In genomic region chr3R:15145491-15145890, dm6 we compare ENCODE assay signal across 3 fruit fly cellular contexts.
A peak's percentile ranks its signal among the peaks of the same experiment; 100 is the strongest.
TF ChIP-seq lines count a peak whose summit lies in the region.

No protein-coding gene starts in this region.

TF ChIP-seq in whole organism, adult, 20 proteins besides CTCF, POLR2A, EP300 and RAD21 (continued from another document):
- peak; percentile 82 for TF ChIP-seq CG7101 (tag; optimal IDR thresholded peaks at IDR 0.05; lab: Kevin White, UChicago)
- TF ChIP-seq CG14711 (tag; optimal IDR thresholded peaks at IDR 0.05; lab: Kevin White, UChicago), result peak; percentile 63

TF ChIP-seq in whole organism, embryonic, 481 proteins besides CTCF, POLR2A, EP300 and RAD21 (continued from another document and continues in another):
- TF ChIP-seq CG3726 (GFP tag; IDR thresholded peaks at IDR 0.05; lab: Robert Waterston, UW), result no peak
- TF ChIP-seq Xbp1 (GFP tag; optimal IDR thresholded peaks at IDR 0.05; lab: Kevin White, UChicago), result peak; percentile 43
- no peak for TF ChIP-seq prd (optimal IDR thresholded peaks at IDR 0.05; lab: Kevin White, UChicago)
- peak; percentile 62; the same call in 1 of the 3 replicates for TF ChIP-seq prd (GFP tag; IDR thresholded peaks at IDR 0.05; lab: Robert Waterston, UW)
- no peak for TF ChIP-seq zfh2 (GFP tag; optimal IDR thresholded peaks at IDR 0.05; lab: Kevin White, UChicago)
- no peak for TF ChIP-seq Hr39 (optimal IDR thresholded peaks at IDR 0.05; lab: Kevin White, UChicago)
- TF ChIP-seq CG6689 (GFP tag; IDR thresholded peaks at IDR 0.05; lab: Robert Waterston, UW), result peak; percentile 60
- peak; percentile 38 for TF ChIP-seq CG10267 (tag; optimal IDR thresholded peaks at IDR 0.05; lab: Kevin White, UChicago)
- TF ChIP-seq Dip3 (GFP tag; optimal IDR thresholded peaks at IDR 0.05; lab: Kevin White, UChicago), result no peak
- TF ChIP-seq org-1 (GFP tag; optimal IDR thresholded peaks at IDR 0.05; lab: Kevin White, UChicago), result peak; percentile 40
- TF ChIP-seq CG2120 (GFP tag; optimal IDR thresholded peaks at IDR 0.05; lab: Kevin White, UChicago), result peak; percentile 28
- TF ChIP-seq CG17385 (GFP tag; optimal IDR thresholded peaks at IDR 0.05; lab: Kevin White, UChicago), result peak; percentile 47
- TF ChIP-seq CG9609 (GFP tag; optimal IDR thresholded peaks at IDR 0.05; lab: Kevin White, UChicago), result no peak
- no peak for TF ChIP-seq Dref (GFP tag; IDR thresholded peaks at IDR 0.05; lab: Robert Waterston, UW)
- TF ChIP-seq CG8924 (tag; optimal IDR thresholded peaks at IDR 0.05; lab: Kevin White, UChicago), result peak; percentile 3
- no peak for TF ChIP-seq CG4404 (GFP tag; IDR thresholded peaks at IDR 0.05; lab: Robert Waterston, UW)
- no peak for TF ChIP-seq corto (GFP tag; optimal IDR thresholded peaks at IDR 0.05; lab: Kevin White, UChicago)
- no peak for TF ChIP-seq pnt (GFP tag; optimal IDR thresholded peaks at IDR 0.05; lab: Kevin White, UChicago)
- TF ChIP-seq Opbp (GFP tag; IDR thresholded peaks at IDR 0.05; lab: Robert Waterston, UW; ENCODE audit: partially characterized antibody), result no peak
- peak; percentile 40; the same call in 1 of the 3 replicates for TF ChIP-seq croc (GFP tag; conservative IDR thresholded peaks at IDR 0.05; lab: Robert Waterston, UW)
- TF ChIP-seq ham (GFP tag; IDR thresholded peaks at IDR 0.05; lab: Robert Waterston, UW), result no peak
- peak; percentile 57; the same call in 1 of the 3 replicates for TF ChIP-seq CG2889 (GFP tag; IDR thresholded peaks at IDR 0.05; lab: Robert Waterston, UW)
- peak; percentile 31; the same call in 1 of the 2 replicates for TF ChIP-seq Adf1 (GFP tag; IDR thresholded peaks at IDR 0.05; lab: Robert Waterston, UW)
- TF ChIP-seq CG16813 (GFP tag; IDR thresholded peaks at IDR 0.05; lab: Robert Waterston, UW; ENCODE audit: partially characterized antibody), result no peak
- TF ChIP-seq Antp (GFP tag; optimal IDR thresholded peaks at IDR 0.05; lab: Kevin White, UChicago), result no peak
- no peak for TF ChIP-seq sr (GFP tag; IDR thresholded peaks at IDR 0.05; lab: Robert Waterston, UW)
- peak; percentile 82 for TF ChIP-seq vvl (GFP tag; IDR thresholded peaks at IDR 0.05; lab: Robert Waterston, UW)
- no peak; the same call in 1 of the 2 replicates for TF ChIP-seq CG7372 (GFP tag; IDR thresholded peaks at IDR 0.05; lab: Robert Waterston, UW)
- no peak for TF ChIP-seq z (GFP tag; IDR thresholded peaks at IDR 0.05; lab: Robert Waterston, UW)
- TF ChIP-seq Six4 (GFP tag; optimal IDR thresholded peaks at IDR 0.05; lab: Kevin White, UChicago), result peak; percentile 46
- no peak for TF ChIP-seq dan (GFP tag; IDR thresholded peaks at IDR 0.05; lab: Robert Waterston, UW)
- no peak for TF ChIP-seq repo (GFP tag; optimal IDR thresholded peaks at IDR 0.05; lab: Kevin White, UChicago)
- TF ChIP-seq Ets65A (GFP tag; lab: Kevin White, UChicago), result no peak
- TF ChIP-seq gce (GFP tag; IDR thresholded peaks at IDR 0.05; lab: Robert Waterston, UW), result peak; percentile 47; the same call in 1 of the 3 replicates
- no peak for TF ChIP-seq CG7963 (GFP tag; IDR thresholded peaks at IDR 0.05; lab: Robert Waterston, UW; ENCODE audit: partially characterized antibody)
- TF ChIP-seq CG14667 (GFP tag; IDR thresholded peaks at IDR 0.05; lab: Robert Waterston, UW), result peak; percentile 52; the same call in 1 of the 2 replicates
- TF ChIP-seq CG30020 (tag; optimal IDR thresholded peaks at IDR 0.05; lab: Kevin White, UChicago), result no peak
- TF ChIP-seq Ets97D (GFP tag; optimal IDR thresholded peaks at IDR 0.05; lab: Kevin White, UChicago), result no peak
- peak; percentile 45 for TF ChIP-seq CG10979 (tag; optimal IDR thresholded peaks at IDR 0.05; lab: Kevin White, UChicago)
- TF ChIP-seq Dll (GFP tag; IDR thresholded peaks at IDR 0.05; lab: Robert Waterston, UW; ENCODE audit: partially characterized antibody), result no peak
- no peak for TF ChIP-seq CG4328 (GFP tag; optimal IDR thresholded peaks at IDR 0.05; lab: Kevin White, UChicago)
- no peak for TF ChIP-seq h (optimal IDR thresholded peaks at IDR 0.05; lab: Kevin White, UChicago)
- no peak for TF ChIP-seq MESR4 (GFP tag; optimal IDR thresholded peaks at IDR 0.05; lab: Kevin White, UChicago)
- no peak for TF ChIP-seq Dad (GFP tag; optimal IDR thresholded peaks at IDR 0.05; lab: Kevin White, UChicago)
- no peak for TF ChIP-seq Spps (tag; optimal IDR thresholded peaks at IDR 0.05; lab: Kevin White, UChicago)
- TF ChIP-seq tin (GFP tag; optimal IDR thresholded peaks at IDR 0.05; lab: Kevin White, UChicago), result peak; percentile 26
- 0 out of 2 replicates have a peak, but pooled peaks have one; percentile 39 for TF ChIP-seq ssp (GFP tag; IDR thresholded peaks at IDR 0.05; lab: Robert Waterston, UW)
- TF ChIP-seq sisA (GFP tag; IDR thresholded peaks at IDR 0.05; lab: Robert Waterston, UW), result peak; percentile 37; the same call in 1 of the 2 replicates
- no peak for TF ChIP-seq pum (GFP tag; optimal IDR thresholded peaks at IDR 0.05; lab: Kevin White, UChicago)
- no peak for TF ChIP-seq mld (GFP tag; IDR thresholded peaks at IDR 0.05; lab: Robert Waterston, UW; ENCODE audit: partially characterized antibody)
- no peak for TF ChIP-seq Lim3 (GFP tag; IDR thresholded peaks at IDR 0.05; lab: Robert Waterston, UW)
- TF ChIP-seq Taf1 (GFP tag; IDR thresholded peaks at IDR 0.05; lab: Robert Waterston, UW), result no peak
- TF ChIP-seq ro (GFP tag; IDR thresholded peaks at IDR 0.05; lab: Robert Waterston, UW), result peak; percentile 33; the same call in 1 of the 2 replicates
- TF ChIP-seq CG4707 (GFP tag; optimal IDR thresholded peaks at IDR 0.05; lab: Kevin White, UChicago), result no peak
- no peak; the same call in 1 of the 2 replicates for TF ChIP-seq MBD-R2 (GFP tag; IDR thresholded peaks at IDR 0.05; lab: Robert Waterston, UW)
- TF ChIP-seq CG10543 (GFP tag; optimal IDR thresholded peaks at IDR 0.05; lab: Kevin White, UChicago), result no peak
- no peak for TF ChIP-seq wdn (GFP tag; IDR thresholded peaks at IDR 0.05; lab: Robert Waterston, UW)
- peak; percentile 48 for TF ChIP-seq CG30403 (GFP tag; optimal IDR thresholded peaks at IDR 0.05; lab: Kevin White, UChicago)
- TF ChIP-seq CG18599 (GFP tag; optimal IDR thresholded peaks at IDR 0.05; lab: Kevin White, UChicago), result peak; percentile 49
- TF ChIP-seq ind (GFP tag; optimal IDR thresholded peaks at IDR 0.05; lab: Kevin White, UChicago), result peak; percentile 57
- TF ChIP-seq CG7839 (tag; optimal IDR thresholded peaks at IDR 0.05; lab: Kevin White, UChicago), result peak; percentile 78
- TF ChIP-seq CG12942 (GFP tag; optimal IDR thresholded peaks at IDR 0.05; lab: Kevin White, UChicago), result peak; percentile 27
- TF ChIP-seq fd3F (GFP tag; optimal IDR thresholded peaks at IDR 0.05; lab: Kevin White, UChicago), result no peak
- peak in 1 of 2 experiments; percentile 69 for TF ChIP-seq bsh (GFP tag; optimal IDR thresholded peaks at IDR 0.05; lab: Kevin White, UChicago)

TF ChIP-seq in whole organism, prepupa, 60 proteins besides CTCF, POLR2A, EP300 and RAD21 (continued from another document):
- no peak for TF ChIP-seq CG6808 (GFP tag; optimal IDR thresholded peaks at IDR 0.05; lab: Kevin White, UChicago)
- TF ChIP-seq CG3032 (tag; optimal IDR thresholded peaks at IDR 0.05; lab: Kevin White, UChicago), result peak; percentile 75
- peak; percentile 73 for TF ChIP-seq CG8632 (GFP tag; optimal IDR thresholded peaks at IDR 0.05; lab: Kevin White, UChicago)
- TF ChIP-seq CG8119 (GFP tag; IDR thresholded peaks at IDR 0.05; lab: Robert Waterston, UW), result no peak; the same call in 2 of the 3 replicates
- TF ChIP-seq fd85E (GFP tag; optimal IDR thresholded peaks at IDR 0.05; lab: Kevin White, UChicago), result no peak
- TF ChIP-seq CG7368 (GFP tag; optimal IDR thresholded peaks at IDR 0.05; lab: Kevin White, UChicago), result peak; percentile 64
- TF ChIP-seq OdsH (GFP tag; optimal IDR thresholded peaks at IDR 0.05; lab: Kevin White, UChicago), result peak; percentile 77
- peak; percentile 77 for TF ChIP-seq CG11294 (GFP tag; IDR thresholded peaks at IDR 0.05; lab: Robert Waterston, UW)
- peak; percentile 43 for TF ChIP-seq Sox102F (GFP tag; optimal IDR thresholded peaks at IDR 0.05; lab: Kevin White, UChicago)
- TF ChIP-seq dac (GFP tag; optimal IDR thresholded peaks at IDR 0.05; lab: Kevin White, UChicago), result peak; percentile 33
- TF ChIP-seq Hr38 (GFP tag; optimal IDR thresholded peaks at IDR 0.05; lab: Kevin White, UChicago), result no peak
- TF ChIP-seq CG9139 (GFP tag; optimal IDR thresholded peaks at IDR 0.05; lab: Kevin White, UChicago), result no peak
- peak; percentile 67 for TF ChIP-seq CG34406 (GFP tag; optimal IDR thresholded peaks at IDR 0.05; lab: Kevin White, UChicago)
- peak; percentile 58 for TF ChIP-seq topi (GFP tag; optimal IDR thresholded peaks at IDR 0.05; lab: Kevin White, UChicago)
- TF ChIP-seq fd59A (GFP tag; optimal IDR thresholded peaks at IDR 0.05; lab: Kevin White, UChicago), result peak; percentile 50
- no peak for TF ChIP-seq dsx (GFP tag; optimal IDR thresholded peaks at IDR 0.05; lab: Kevin White, UChicago; ENCODE audit: poor library complexity, severe bottlenecking)
- TF ChIP-seq spab (GFP tag; optimal IDR thresholded peaks at IDR 0.05; lab: Kevin White, UChicago), result peak; percentile 34
- peak; percentile 80 for TF ChIP-seq Eip75B (GFP tag; optimal IDR thresholded peaks at IDR 0.05; lab: Kevin White, UChicago)
- peak; percentile 70 for TF ChIP-seq acj6 (GFP tag; optimal IDR thresholded peaks at IDR 0.05; lab: Kevin White, UChicago)
- TF ChIP-seq Hr4 (GFP tag; optimal IDR thresholded peaks at IDR 0.05; lab: Kevin White, UChicago), result peak; percentile 85
- peak; percentile 28 for TF ChIP-seq Lpt (GFP tag; optimal IDR thresholded peaks at IDR 0.05; lab: Kevin White, UChicago)
- peak; percentile 67 for TF ChIP-seq CG1621 (tag; optimal IDR thresholded peaks at IDR 0.05; lab: Kevin White, UChicago)
- TF ChIP-seq esn (GFP tag; optimal IDR thresholded peaks at IDR 0.05; lab: Kevin White, UChicago), result peak; percentile 59
- peak; percentile 76 for TF ChIP-seq Ets96B (tag; optimal IDR thresholded peaks at IDR 0.05; lab: Kevin White, UChicago)
- peak; percentile 82 for TF ChIP-seq svp (GFP tag; lab: Kevin White, UChicago)
- peak; percentile 35 for TF ChIP-seq vri (GFP tag; optimal IDR thresholded peaks at IDR 0.05; lab: Kevin White, UChicago)
- TF ChIP-seq Blimp-1 (GFP tag; optimal IDR thresholded peaks at IDR 0.05; lab: Kevin White, UChicago), result no peak
- peak; percentile 17 for TF ChIP-seq CG31627 (GFP tag; optimal IDR thresholded peaks at IDR 0.05; lab: Kevin White, UChicago)
- TF ChIP-seq net (GFP tag; optimal IDR thresholded peaks at IDR 0.05; lab: Kevin White, UChicago), result peak; percentile 80
- TF ChIP-seq CG15336 (GFP tag; IDR thresholded peaks at IDR 0.05; lab: Robert Waterston, UW), result peak; percentile 85
- TF ChIP-seq Eip93F (GFP tag; optimal IDR thresholded peaks at IDR 0.05; lab: Kevin White, UChicago), result no peak
- peak; percentile 46 for TF ChIP-seq Sox15 (GFP tag; optimal IDR thresholded peaks at IDR 0.05; lab: Kevin White, UChicago)
- TF ChIP-seq Gug (GFP tag; IDR thresholded peaks at IDR 0.05; lab: Robert Waterston, UW), result peak; percentile 66
- peak; percentile 10 for TF ChIP-seq CG11902 (GFP tag; optimal IDR thresholded peaks at IDR 0.05; lab: Kevin White, UChicago)
- TF ChIP-seq fkh (GFP tag; optimal IDR thresholded peaks at IDR 0.05; lab: Kevin White, UChicago), result no peak
- peak; percentile 60 for TF ChIP-seq Sox14 (GFP tag; optimal IDR thresholded peaks at IDR 0.05; lab: Kevin White, UChicago)
- peak; percentile 85 for TF ChIP-seq CG6163 (GFP tag; IDR thresholded peaks at IDR 0.05; lab: Robert Waterston, UW)
- no peak for TF ChIP-seq CG6854 (GFP tag; optimal IDR thresholded peaks at IDR 0.05; lab: Kevin White, UChicago)
- TF ChIP-seq pdm3 (GFP tag; optimal IDR thresholded peaks at IDR 0.05; lab: Kevin White, UChicago), result peak; percentile 81
- TF ChIP-seq Ets21C (GFP tag; optimal IDR thresholded peaks at IDR 0.05; lab: Kevin White, UChicago), result no peak
- TF ChIP-seq CG32006 (GFP tag; optimal IDR thresholded peaks at IDR 0.05; lab: Kevin White, UChicago), result peak; percentile 85
TF ChIP-seq in whole organism, prepupa: peak in this region for 47.
